Fruit fly (Drosophila melanogaster): ENCODE results near the gene pns.

pns gene

dm6 chr3L:1517274-1518047 is 19.5 kb upstream of the pns start (continued):
- TF ChIP-seq prd (optimal IDR thresholded peaks at IDR 0.05): no peak
- peak; percentile 64; the same call in 2 of the 3 replicates for TF ChIP-seq prd (GFP tag; IDR thresholded peaks at IDR 0.05)
- TF ChIP-seq ewg (GFP tag; optimal IDR thresholded peaks at IDR 0.05): peak; percentile 60
- peak; percentile 87 for TF ChIP-seq Opbp (GFP tag; IDR thresholded peaks at IDR 0.05; ENCODE audit: partially characterized antibody)
- TF ChIP-seq CG3838 (GFP tag; optimal IDR thresholded peaks at IDR 0.05): no peak
- peak; percentile 61 for TF ChIP-seq Camta (GFP tag; optimal IDR thresholded peaks at IDR 0.05)
- TF ChIP-seq CG13775 (GFP tag; optimal IDR thresholded peaks at IDR 0.05): peak; percentile 54
- TF ChIP-seq CG4617 (GFP tag; optimal IDR thresholded peaks at IDR 0.05; ENCODE audit: borderline replicate concordance): peak; percentile 52
- peak; percentile 74 for TF ChIP-seq Gug (GFP tag; IDR thresholded peaks at IDR 0.05)
- TF ChIP-seq CG11723 (GFP tag; optimal IDR thresholded peaks at IDR 0.05): no peak
- TF ChIP-seq CG9876 (GFP tag; optimal IDR thresholded peaks at IDR 0.05): peak; percentile 29
- TF ChIP-seq mam (GFP tag; optimal IDR thresholded peaks at IDR 0.05): peak; percentile 81
- TF ChIP-seq Lhr (GFP tag; optimal IDR thresholded peaks at IDR 0.05): peak; percentile 36
- no peak for TF ChIP-seq ATbp (GFP tag; optimal IDR thresholded peaks at IDR 0.05)
- TF ChIP-seq CG11247 (GFP tag; IDR thresholded peaks at IDR 0.05): 0 out of 2 replicates have a peak, but pooled peaks have one; percentile 21
- no peak for TF ChIP-seq Fer3 (tag; optimal IDR thresholded peaks at IDR 0.05)
- peak; percentile 84 for TF ChIP-seq Scr (GFP tag; IDR thresholded peaks at IDR 0.05; ENCODE audit: partially characterized antibody)
- no peak for TF ChIP-seq Dek (tag; optimal IDR thresholded peaks at IDR 0.05)
- no peak for TF ChIP-seq CG7839 (tag; optimal IDR thresholded peaks at IDR 0.05)
- TF ChIP-seq peb (GFP tag; IDR thresholded peaks at IDR 0.05): no peak
- no peak for TF ChIP-seq CG11085 (GFP tag; IDR thresholded peaks at IDR 0.05)
- TF ChIP-seq kah (GFP tag; optimal IDR thresholded peaks at IDR 0.05): no peak
- TF ChIP-seq odd (GFP tag; optimal IDR thresholded peaks at IDR 0.05): no peak
- peak; percentile 70 for TF ChIP-seq Dad (GFP tag; optimal IDR thresholded peaks at IDR 0.05)
- peak; percentile 51 for TF ChIP-seq CG10462 (GFP tag; optimal IDR thresholded peaks at IDR 0.05)
- no peak; the same call in 1 of the 2 replicates for TF ChIP-seq sens-2 (GFP tag; IDR thresholded peaks at IDR 0.05)
- TF ChIP-seq CG2889 (GFP tag; IDR thresholded peaks at IDR 0.05): peak; percentile 43; the same call in 1 of the 3 replicates
- TF ChIP-seq ttk (GFP tag; IDR thresholded peaks at IDR 0.05): no peak
- TF ChIP-seq sens (GFP tag): peak; percentile 95
- TF ChIP-seq Mes4 (GFP tag; optimal IDR thresholded peaks at IDR 0.05): peak; percentile 58
- TF ChIP-seq hbn (GFP tag; IDR thresholded peaks at IDR 0.05; ENCODE audit: partially characterized antibody): peak; percentile 66
- TF ChIP-seq CG4328 (GFP tag; optimal IDR thresholded peaks at IDR 0.05): no peak
- peak; percentile 40 for TF ChIP-seq bcd (GFP tag; optimal IDR thresholded peaks at IDR 0.05)
- TF ChIP-seq tup (GFP tag; optimal IDR thresholded peaks at IDR 0.05): peak; percentile 59
- no peak for TF ChIP-seq pb (GFP tag; optimal IDR thresholded peaks at IDR 0.05)
- peak; percentile 40 for TF ChIP-seq stwl (tag; optimal IDR thresholded peaks at IDR 0.05)
- TF ChIP-seq schlank (tag; optimal IDR thresholded peaks at IDR 0.05): no peak
- peak; percentile 41 for TF ChIP-seq CG3847 (GFP tag; IDR thresholded peaks at IDR 0.05)
- TF ChIP-seq CG9727 (GFP tag; optimal IDR thresholded peaks at IDR 0.05): peak; percentile 41
- TF ChIP-seq CG16779 (GFP tag; IDR thresholded peaks at IDR 0.05): no peak
- peak; percentile 5 for TF ChIP-seq p53 (GFP tag; optimal IDR thresholded peaks at IDR 0.05)
- no peak for TF ChIP-seq sim (GFP tag; IDR thresholded peaks at IDR 0.05)
- TF ChIP-seq tgo (GFP tag; IDR thresholded peaks at IDR 0.05): peak; percentile 55
- TF ChIP-seq CG2202 (tag; optimal IDR thresholded peaks at IDR 0.05): no peak
- peak; percentile 38 for TF ChIP-seq caup (GFP tag; optimal IDR thresholded peaks at IDR 0.05; ENCODE audit: severe bottlenecking)
- TF ChIP-seq sob (GFP tag; IDR thresholded peaks at IDR 0.05): peak; percentile 53
- peak; percentile 62; the same call in 2 of the 3 replicates for TF ChIP-seq ci (GFP tag; IDR thresholded peaks at IDR 0.05)
- no peak for TF ChIP-seq chm (GFP tag; IDR thresholded peaks at IDR 0.05)
- TF ChIP-seq CG12155 (GFP tag; optimal IDR thresholded peaks at IDR 0.05): peak; percentile 73
- TF ChIP-seq CG13123 (GFP tag; optimal IDR thresholded peaks at IDR 0.05): peak; percentile 63

Measured in whole organism, embryonic.